Worm (Caenorhabditis elegans): ENCODE data around the gene rsp-8.

The rsp-8 gene

DNA sequence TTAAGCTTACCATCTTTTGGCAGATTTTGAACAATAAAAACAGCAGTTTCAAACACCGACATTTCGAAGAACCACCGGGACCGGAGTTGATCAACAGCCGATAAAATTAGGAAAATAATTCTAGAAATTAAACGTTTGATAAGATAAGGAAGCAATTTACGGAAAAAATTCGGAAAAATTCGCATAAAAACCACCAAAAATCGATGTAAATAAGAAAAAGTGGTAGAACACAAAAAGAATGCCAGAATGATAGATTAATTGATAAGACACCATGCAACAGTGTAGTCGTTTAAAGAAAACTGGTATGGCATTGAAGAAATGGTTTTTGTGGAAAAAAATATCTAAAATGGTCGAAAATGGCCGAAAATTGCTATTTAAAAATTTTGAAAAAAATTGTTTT lies 3.8 kb upstream of the rsp-8 start, which contains the start of gene maa-1:
TSS of gene maa-1 (minus strand) at position 120 of the 400 bp plus-strand sequence.
- no peak for TF ChIP-seq F55B11.4 (tag; optimal IDR thresholded peaks at IDR 0.05; ENCODE audit: borderline replicate concordance, insufficient read depth)
- TF ChIP-seq nhr-80 (tag; optimal IDR thresholded peaks at IDR 0.05) = peak; percentile 48
- TF ChIP-seq hrde-1 (tag; optimal IDR thresholded peaks at IDR 0.05; ENCODE audit: borderline replicate concordance) = no peak

DNA sequence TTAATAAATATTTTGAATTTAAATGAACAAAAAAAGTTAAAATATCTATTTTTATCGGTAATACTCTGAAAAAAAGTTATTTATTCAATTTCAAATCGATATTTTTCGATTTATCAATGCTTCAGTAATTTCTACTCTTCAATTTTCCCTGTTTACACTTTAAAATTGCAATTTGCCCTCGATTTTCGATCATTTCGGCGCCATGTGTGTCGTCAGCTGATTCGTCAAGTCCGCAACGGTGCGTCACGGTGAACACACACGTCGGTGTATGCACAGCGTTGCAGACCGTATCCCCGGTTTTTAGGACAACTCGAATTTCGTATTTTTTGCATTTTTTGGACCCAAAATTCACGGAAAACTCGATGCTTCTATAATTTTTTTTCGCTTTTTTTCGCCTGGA lies 3.0 kb upstream of the rsp-8 start, which contains the start of gene C18D11.3:
TSS of gene C18D11.3 (plus strand) at position 189 of the 400 bp plus-strand sequence.
- TF ChIP-seq ceh-27 (GFP tag; optimal IDR thresholded peaks at IDR 0.05) = peak; percentile 88
- peak; percentile 19; the same call in 1 of the 2 replicates for TF ChIP-seq rcor-1 (GFP tag; IDR thresholded peaks at IDR 0.05)
- no peak for TF ChIP-seq bed-2 (GFP tag; IDR thresholded peaks at IDR 0.05)
- TF ChIP-seq mxl-1 (tag; optimal IDR thresholded peaks at IDR 0.05) = no peak
- peak; percentile 32 for TF ChIP-seq athp-1 (tag; optimal IDR thresholded peaks at IDR 0.05)
- TF ChIP-seq xnd-1 (tag; optimal IDR thresholded peaks at IDR 0.05) = no peak
- no peak for TF ChIP-seq ztf-26 (tag; optimal IDR thresholded peaks at IDR 0.05)
- TF ChIP-seq hrde-1 (tag; optimal IDR thresholded peaks at IDR 0.05; ENCODE audit: borderline replicate concordance) = no peak
- TF ChIP-seq nhr-120 (GFP tag; IDR thresholded peaks at IDR 0.05) = no peak
- TF ChIP-seq ekl-4 (GFP tag; IDR thresholded peaks at IDR 0.05) = peak; percentile 65; the same call in 1 of the 2 replicates
- peak; percentile 67; the same call in 1 of the 2 replicates for TF ChIP-seq madf-6 (GFP tag; IDR thresholded peaks at IDR 0.05)
- TF ChIP-seq tbp1 (GFP tag; optimal IDR thresholded peaks at IDR 0.05) = peak; percentile 66
- TF ChIP-seq Y95B8A.8 (GFP tag; IDR thresholded peaks at IDR 0.05) = no peak
- 0 out of 2 replicates have a peak, but pooled peaks have one; percentile 19 for TF ChIP-seq hmg-20 (GFP tag; IDR thresholded peaks at IDR 0.05)
- TF ChIP-seq zfh-2 (GFP tag; conservative IDR thresholded peaks at IDR 0.05) = peak; percentile 56; the same call in 1 of the 2 replicates
- TF ChIP-seq atf-7 (tag; optimal IDR thresholded peaks at IDR 0.05) = peak; percentile 32
- TF ChIP-seq sdz-38 (tag; optimal IDR thresholded peaks at IDR 0.05) = no peak
- TF ChIP-seq lin-40 (tag; optimal IDR thresholded peaks at IDR 0.05) = peak; percentile 72
- TF ChIP-seq unc-62 (GFP tag; optimal IDR thresholded peaks at IDR 0.05) = no peak
- no peak for TF ChIP-seq F22D6.2 (tag; optimal IDR thresholded peaks at IDR 0.05)
- TF ChIP-seq F49E8.2 (tag; optimal IDR thresholded peaks at IDR 0.05; ENCODE audit: insufficient read depth) = no peak
- TF ChIP-seq B0261.1 (tag; optimal IDR thresholded peaks at IDR 0.05) = no peak
- peak; percentile 8 for TF ChIP-seq ztf-18 (tag; optimal IDR thresholded peaks at IDR 0.05)
- TF ChIP-seq die-1 (tag; optimal IDR thresholded peaks at IDR 0.05) = no peak
- TF ChIP-seq Y53F4B.3 (GFP tag; IDR thresholded peaks at IDR 0.05) = no peak
- TF ChIP-seq nfya-1 (tag; optimal IDR thresholded peaks at IDR 0.05; ENCODE audit: borderline replicate concordance, insufficient read depth) = no peak
- no peak for TF ChIP-seq T26A5.8 (tag; optimal IDR thresholded peaks at IDR 0.05)
- no peak for TF ChIP-seq ztf-25 (GFP tag; IDR thresholded peaks at IDR 0.05)
- no peak for TF ChIP-seq sea-2 (GFP tag; IDR thresholded peaks at IDR 0.05)
- TF ChIP-seq nfya-2 (GFP tag; IDR thresholded peaks at IDR 0.05) = no peak
- TF ChIP-seq ztf-22 (GFP tag; optimal IDR thresholded peaks at IDR 0.05) = peak; percentile 36
- no peak for TF ChIP-seq F39B2.1 (GFP tag; IDR thresholded peaks at IDR 0.05)
- peak; percentile 39; the same call in 1 of the 2 replicates for TF ChIP-seq C06A6.2 (GFP tag; conservative IDR thresholded peaks at IDR 0.05)
- 0 out of 2 replicates have a peak, but pooled peaks have one; percentile 7 for TF ChIP-seq ztf-28 (GFP tag; IDR thresholded peaks at IDR 0.05)
- TF ChIP-seq ceh-91 (GFP tag; IDR thresholded peaks at IDR 0.05) = peak; percentile 33; the same call in 1 of the 2 replicates
- 0 out of 2 replicates have a peak, but pooled peaks have one; percentile 46 for TF ChIP-seq B0019.2 (GFP tag; conservative IDR thresholded peaks at IDR 0.05)
- no peak for TF ChIP-seq akir-1 (GFP tag; optimal IDR thresholded peaks at IDR 0.05)
- no peak for TF ChIP-seq T07F8.4 (tag; optimal IDR thresholded peaks at IDR 0.05)
- peak; percentile 57 for TF ChIP-seq F23B12.7 (tag; optimal IDR thresholded peaks at IDR 0.05; ENCODE audit: insufficient read depth)
- TF ChIP-seq madf-10 (tag; optimal IDR thresholded peaks at IDR 0.05) = peak; percentile 15
- no peak for TF ChIP-seq F10E7.11 (tag; optimal IDR thresholded peaks at IDR 0.05)
- no peak for TF ChIP-seq egl-18 (GFP tag; IDR thresholded peaks at IDR 0.05)
- no peak for TF ChIP-seq unc-130 (GFP tag; optimal IDR thresholded peaks at IDR 0.05)
- TF ChIP-seq egl-44 (GFP tag; IDR thresholded peaks at IDR 0.05) = peak; percentile 69; the same call in 1 of the 2 replicates
- TF ChIP-seq aptf-3 (GFP tag; IDR thresholded peaks at IDR 0.05) = no peak

All from whole organism, young adult.